Fruit fly (Drosophila melanogaster) whole organism, embryonic: ENCODE measurements around the gene CG5793.

Experiments used
- Atf-2 ChIP-seq: fragments of 200-800 bp; sonication (Bioruptor generic); optimal IDR thresholded peaks from 2 replicates; lab custom pipeline; 2016; ENCODE audit warnings: missing biosample characterization, missing genetic modification characterization
- CG10462 ChIP-seq: fragments of 200-800 bp; sonication (Bioruptor generic); optimal IDR thresholded peaks from 2 replicates; lab custom pipeline; 2016; ENCODE audit warnings: missing biosample characterization, missing genetic modification characterization
- CG11504 ChIP-seq: fragments of 200-800 bp; sonication (Bioruptor generic); optimal IDR thresholded peaks from 3 replicates; lab custom pipeline; 2019; ENCODE audit warnings: missing biosample characterization, mild to moderate bottlenecking, missing genetic modification characterization, moderate library complexity
- CG11695 ChIP-seq: fragments of 200-800 bp; sonication (Bioruptor generic); IDR thresholded peaks from 3 replicates; pipeline ENCODE4 v1.3.6; 2022; ENCODE audit warnings: missing biosample characterization, missing genetic modification characterization
- CG12942 ChIP-seq: fragments of 200-800 bp; sonication (Bioruptor generic); optimal IDR thresholded peaks from 3 replicates; lab custom pipeline; 2016; ENCODE audit warnings: missing biosample characterization, missing genetic modification characterization
- CG13894 ChIP-seq: fragments of 200-800 bp; sonication (Bioruptor generic); optimal IDR thresholded peaks from 3 replicates; lab custom pipeline; 2018; ENCODE audit warnings: missing biosample characterization, mild to moderate bottlenecking, missing genetic modification characterization, moderate library complexity
- CG15073 ChIP-seq: fragments of 200-800 bp; sonication (Bioruptor generic); optimal IDR thresholded peaks from 2 replicates; lab custom pipeline; 2016; ENCODE audit warnings: missing biosample characterization, missing genetic modification characterization
- CG15269 ChIP-seq: fragments of 200-800 bp; sonication (Bioruptor generic); optimal IDR thresholded peaks from 2 replicates; lab custom pipeline; 2018; ENCODE audit warnings: missing biosample characterization, mild to moderate bottlenecking, missing genetic modification characterization, moderate library complexity
- CG1647 ChIP-seq: fragments of 200-800 bp; sonication (Bioruptor generic); optimal IDR thresholded peaks from 3 replicates; lab custom pipeline; 2016; ENCODE audit warnings: missing biosample characterization, missing genetic modification characterization
- CG17361 ChIP-seq: fragments of 200-800 bp; sonication (Bioruptor generic); IDR thresholded peaks from 3 replicates; pipeline ENCODE4 v1.3.6; 2022; ENCODE audit warnings: missing biosample characterization, missing genetic modification characterization
- CG17385 ChIP-seq: fragments of 200-800 bp; sonication (Bioruptor generic); optimal IDR thresholded peaks from 3 replicates; lab custom pipeline; 2018; ENCODE audit warnings: missing biosample characterization, mild to moderate bottlenecking, missing genetic modification characterization
- CG17829 ChIP-seq: fragments of 200-800 bp; optimal IDR thresholded peaks from 2 replicates; lab custom pipeline; 2019; ENCODE audit warnings: missing biosample characterization, mild to moderate bottlenecking, missing genetic modification characterization, moderate library complexity
- CG1792 ChIP-seq: fragments of 200-800 bp; sonication (Bioruptor generic); optimal IDR thresholded peaks from 2 replicates; lab custom pipeline; 2016; ENCODE audit warnings: missing biosample characterization, missing genetic modification characterization
- CG31441 ChIP-seq: fragments of 200-800 bp; sonication (Bioruptor generic); IDR thresholded peaks from 2 replicates; pipeline ENCODE4 v1.3.6; 2022; ENCODE audit warnings: missing biosample characterization, missing genetic modification characterization
- CG3163 ChIP-seq: fragments of 200-800 bp; sonication (Bioruptor generic); optimal IDR thresholded peaks from 3 replicates; lab custom pipeline; 2016; ENCODE audit warnings: missing biosample characterization, missing genetic modification characterization
- CG3281 ChIP-seq: fragments of 200-800 bp; sonication (Bioruptor generic); optimal IDR thresholded peaks from 3 replicates; lab custom pipeline; 2017; ENCODE audit warnings: missing biosample characterization, mild to moderate bottlenecking, missing genetic modification characterization
- CG43689 ChIP-seq: fragments of 200-800 bp; sonication (Bioruptor generic); IDR thresholded peaks from 2 replicates; pipeline ENCODE4 v1.3.6; 2022; ENCODE audit warnings: missing biosample characterization, missing genetic modification characterization
- CG4424 ChIP-seq: fragments of 200-800 bp; sonication (Bioruptor generic); optimal IDR thresholded peaks from 3 replicates; lab custom pipeline; 2016; ENCODE audit warnings: missing biosample characterization, missing genetic modification characterization
- CG5953 ChIP-seq: fragments of 200-800 bp; sonication (Bioruptor generic); IDR thresholded peaks from 2 replicates; pipeline ENCODE4 v1.3.6; 2022; ENCODE audit warnings: missing biosample characterization, missing genetic modification characterization
- CG6683 ChIP-seq: fragments of 200-800 bp; sonication (Bioruptor generic); optimal IDR thresholded peaks from 2 replicates; lab custom pipeline; 2017; ENCODE audit warnings: missing biosample characterization, mild to moderate bottlenecking, missing genetic modification characterization, missing genetic modification reagents
- CTCF ChIP-seq: fragments of 200-800 bp; sonication (Bioruptor generic); optimal IDR thresholded peaks from 2 replicates; lab custom pipeline; 2017; ENCODE audit warnings: missing biosample characterization, mild to moderate bottlenecking, missing genetic modification characterization, moderate library complexity
- CrebB ChIP-seq: fragments of 200-800 bp; sonication (Bioruptor generic); optimal IDR thresholded peaks from 3 replicates; lab custom pipeline; 2018; ENCODE audit warnings: missing biosample characterization, mild to moderate bottlenecking, missing genetic modification characterization
- D19A ChIP-seq: fragments of 200-800 bp; optimal IDR thresholded peaks from 3 replicates; lab custom pipeline; 2019; ENCODE audit warnings: missing biosample characterization, mild to moderate bottlenecking, missing genetic modification characterization, moderate library complexity
- D19B ChIP-seq: fragments of 200-800 bp; sonication (Bioruptor generic); optimal IDR thresholded peaks from 2 replicates; lab custom pipeline; 2017; ENCODE audit warnings: missing biosample characterization, mild to moderate bottlenecking, missing genetic modification characterization
- Elba2 ChIP-seq: fragments of 200-800 bp; sonication (Bioruptor generic); optimal IDR thresholded peaks from 3 replicates; lab custom pipeline; 2016; ENCODE audit warnings: missing biosample characterization, missing genetic modification characterization
- Gug ChIP-seq: fragments of 200-800 bp; sonication (Bioruptor generic); IDR thresholded peaks from 4 replicates; pipeline ENCODE4 v1.3.6; 2022; ENCODE audit warnings: missing biosample characterization, missing genetic modification characterization
- Hmr ChIP-seq: fragments of 200-800 bp; sonication (Bioruptor generic); optimal IDR thresholded peaks from 3 replicates; lab custom pipeline; 2017; ENCODE audit warnings: mild to moderate bottlenecking, missing biosample characterization, missing genetic modification reagents, missing genetic modification characterization
- Hr51 ChIP-seq, 2 experiments: fragments of 200-800 bp; sonication (Bioruptor generic); optimal IDR thresholded peaks; 2 replicates in 1 of 2; 3 replicates in 1 of 2; lab custom pipeline; 2016 to 2018; ENCODE audit warnings: missing biosample characterization in 2 of 2, missing genetic modification characterization in 2 of 2, mild to moderate bottlenecking in 1 of 2, moderate library complexity in 1 of 2
- Lhr ChIP-seq: fragments of 200-800 bp; sonication (Bioruptor generic); optimal IDR thresholded peaks from 3 replicates; lab custom pipeline; 2017; ENCODE audit warnings: mild to moderate bottlenecking, missing biosample characterization, missing genetic modification reagents, missing genetic modification characterization
- MBD-R2 ChIP-seq: fragments of 200-800 bp; sonication (Bioruptor generic); IDR thresholded peaks from 2 replicates; pipeline ENCODE4 v1.3.6; 2022; ENCODE audit warnings: missing biosample characterization, missing genetic modification characterization
- Myb ChIP-seq: fragments of 200-800 bp; sonication (Bioruptor generic); optimal IDR thresholded peaks from 2 replicates; lab custom pipeline; 2016; ENCODE audit warnings: missing biosample characterization, missing genetic modification characterization
- Xbp1 ChIP-seq: fragments of 200-800 bp; sonication (Bioruptor generic); optimal IDR thresholded peaks from 3 replicates; lab custom pipeline; 2016; ENCODE audit warnings: missing biosample characterization, mild to moderate bottlenecking, missing genetic modification characterization
- YL-1 ChIP-seq: fragments of 200-800 bp; sonication (Bioruptor generic); optimal IDR thresholded peaks from 3 replicates; lab custom pipeline; 2017; ENCODE audit warnings: missing biosample characterization, mild to moderate bottlenecking, missing genetic modification characterization
- bbx ChIP-seq: fragments of 200-800 bp; sonication (Bioruptor generic); IDR thresholded peaks from 2 replicates; pipeline ENCODE4 v1.3.6; 2022; ENCODE audit warnings: missing biosample characterization, missing genetic modification characterization; ENCODE audit not compliant: partially characterized antibody
- cas ChIP-seq: fragments of 200-800 bp; sonication (Bioruptor generic); IDR thresholded peaks from 2 replicates; pipeline ENCODE4 v1.3.6; 2022; ENCODE audit warnings: missing biosample characterization, missing genetic modification characterization
- chif ChIP-seq, 2 experiments: fragments of 200-800 bp; sonication (Bioruptor generic); optimal IDR thresholded peaks; 3 replicates each; lab custom pipeline; 2016; ENCODE audit warnings: missing biosample characterization in 2 of 2, missing genetic modification characterization in 2 of 2
- dysf ChIP-seq: fragments of 200-800 bp; sonication (Bioruptor generic); IDR thresholded peaks from 3 replicates; pipeline ENCODE4 v1.3.6; 2022; ENCODE audit warnings: missing biosample characterization, missing genetic modification characterization
- ems ChIP-seq: fragments of 200-800 bp; sonication (Bioruptor generic); optimal IDR thresholded peaks from 3 replicates; lab custom pipeline; 2016; ENCODE audit warnings: missing biosample characterization, missing genetic modification characterization
- gem ChIP-seq: fragments of 200-800 bp; sonication (Bioruptor generic); optimal IDR thresholded peaks from 2 replicates; lab custom pipeline; 2019; ENCODE audit warnings: missing biosample characterization, mild to moderate bottlenecking, missing genetic modification characterization, moderate library complexity
- gro ChIP-seq: fragments of 200-800 bp; sonication (Bioruptor generic); optimal IDR thresholded peaks from 2 replicates; lab custom pipeline; 2016; ENCODE audit warnings: missing biosample characterization, missing genetic modification characterization
- nerfin-1 ChIP-seq: fragments of 200-800 bp; sonication (Bioruptor generic); optimal IDR thresholded peaks from 3 replicates; lab custom pipeline; 2019; ENCODE audit warnings: missing biosample characterization, mild to moderate bottlenecking, missing genetic modification characterization, moderate library complexity
- nerfin-2 ChIP-seq: fragments of 200-800 bp; sonication (Bioruptor generic); IDR thresholded peaks from 2 replicates; pipeline ENCODE4 v1.3.6; 2022; ENCODE audit warnings: missing biosample characterization, missing genetic modification characterization; ENCODE audit not compliant: partially characterized antibody
- pros ChIP-seq: fragments of 200-800 bp; sonication (Bioruptor generic); optimal IDR thresholded peaks from 3 replicates; lab custom pipeline; 2019; ENCODE audit warnings: missing biosample characterization, mild to moderate bottlenecking, missing genetic modification characterization, moderate library complexity
- row ChIP-seq: fragments of 200-800 bp; sonication (Bioruptor generic); IDR thresholded peaks from 3 replicates; pipeline ENCODE4 v1.3.6; 2022; ENCODE audit warnings: missing biosample characterization, missing genetic modification characterization
- scrt ChIP-seq: fragments of 200-800 bp; sonication (Bioruptor generic); optimal IDR thresholded peaks from 2 replicates; lab custom pipeline; 2018; ENCODE audit warnings: missing biosample characterization, mild to moderate bottlenecking, missing genetic modification characterization, moderate library complexity
- sens-2 ChIP-seq: fragments of 200-800 bp; sonication (Bioruptor generic); IDR thresholded peaks from 2 replicates; pipeline ENCODE4 v1.3.6; 2022; ENCODE audit warnings: missing biosample characterization, missing genetic modification characterization
- sqz ChIP-seq: fragments of 200-800 bp; sonication (Bioruptor generic); optimal IDR thresholded peaks from 3 replicates; lab custom pipeline; 2018; ENCODE audit warnings: missing biosample characterization, mild to moderate bottlenecking, missing genetic modification characterization
- ttk ChIP-seq: fragments of 200-800 bp; sonication (Bioruptor generic); IDR thresholded peaks from 2 replicates; pipeline ENCODE4 v2.1.2; 2022; ENCODE audit warnings: missing biosample characterization, missing genetic modification characterization
- twi ChIP-seq: fragments of 200-800 bp; optimal IDR thresholded peaks from 2 replicates; lab custom pipeline; 2019; ENCODE audit warnings: missing biosample characterization, mild to moderate bottlenecking, missing genetic modification characterization, moderate library complexity

The CG5793 gene

DNA sequence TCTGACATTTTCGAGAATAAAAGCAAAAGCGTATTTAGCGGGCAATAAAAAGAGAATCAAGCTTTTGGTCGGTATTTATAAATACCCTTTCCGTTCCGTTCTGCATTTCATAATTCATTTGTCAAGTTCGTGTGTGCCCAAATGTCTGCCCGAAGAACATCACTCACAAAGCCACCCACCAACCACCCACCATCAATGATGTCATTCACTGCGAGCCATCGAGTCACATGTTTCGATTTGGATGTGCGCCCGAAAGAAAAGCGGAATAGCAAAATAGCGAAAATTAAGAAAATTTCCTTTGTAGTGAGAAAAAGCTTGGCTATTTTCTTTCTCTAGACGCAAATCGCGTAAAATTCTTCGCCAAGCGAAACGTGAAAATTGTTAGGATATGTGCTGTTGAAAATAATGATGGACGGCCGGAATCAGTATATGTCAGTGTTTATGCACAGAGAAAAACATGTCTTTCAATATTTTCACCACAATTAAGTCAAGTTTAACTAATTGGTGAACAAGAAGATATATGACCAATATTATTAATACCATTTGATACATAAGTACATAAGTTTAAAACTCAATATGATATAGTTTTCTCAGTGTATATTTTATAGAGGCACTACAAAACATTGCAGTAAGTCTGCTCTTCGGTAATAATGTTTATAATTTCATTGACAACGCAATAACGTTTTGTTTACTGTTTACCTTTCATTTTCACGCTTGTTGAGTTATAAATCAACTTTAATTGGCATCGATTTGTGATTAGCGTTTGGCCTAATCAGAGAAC is 23.9 kb downstream of the CG5793 start (continued):
- TF ChIP-seq YL-1 (GFP tag; lab: Kevin White, UChicago) (no peak), dysf (peak; percentile 60), CG10462 (GFP tag; lab: Kevin White, UChicago) (no peak), scrt (GFP tag; lab: Kevin White, UChicago) (peak; percentile 22), ttk (GFP tag; lab: Robert Waterston, UW) (0 out of 2 replicates have a peak, but pooled peaks have one; percentile 28), twi (no peak), Hmr (GFP tag; lab: Kevin White, UChicago) (peak; percentile 69), Lhr (GFP tag; lab: Kevin White, UChicago) (no peak), CG4424 (GFP tag; lab: Kevin White, UChicago) (peak; percentile 48), bbx (GFP tag; lab: Robert Waterston, UW) (no peak), ems (GFP tag; lab: Kevin White, UChicago) (peak; percentile 4), CG3281 (GFP tag; lab: Kevin White, UChicago) (peak; percentile 73), D19A (tag; lab: Kevin White, UChicago) (peak; percentile 6), chif (GFP tag; optimal IDR thresholded peaks at IDR 0.05; lab: Kevin White, UChicago) (peak; percentile 18 to 34), CG15073 (GFP tag; lab: Kevin White, UChicago) (no peak), gem (tag; lab: Kevin White, UChicago) (peak; percentile 72), CG3163 (GFP tag; lab: Kevin White, UChicago) (no peak), cas (0 out of 2 replicates have a peak, but pooled peaks have one; percentile 39), CG1647 (GFP tag; lab: Kevin White, UChicago) (no peak), Elba2 (GFP tag; lab: Kevin White, UChicago) (no peak), Atf-2 (GFP tag; lab: Kevin White, UChicago) (no peak), CG31441 (GFP tag; lab: Robert Waterston, UW) (peak; percentile 56), CG15269 (peak; percentile 77), gro (peak; percentile 59), CG1792 (GFP tag; lab: Kevin White, UChicago) (no peak), Xbp1 (GFP tag; lab: Kevin White, UChicago) (peak; percentile 63), CG17385 (GFP tag; lab: Kevin White, UChicago) (peak; percentile 60), pros (no peak), row (GFP tag; lab: Robert Waterston, UW) (peak; percentile 76), CG43689 (peak; percentile 42; the same call in 1 of the 2 replicates), MBD-R2 (peak; percentile 39; the same call in 1 of the 2 replicates), nerfin-1 (tag; lab: Kevin White, UChicago) (peak; percentile 4), CTCF (no peak), CG17361 (peak; percentile 58; the same call in 2 of the 3 replicates), D19B (peak; percentile 37), CG11695 (GFP tag; lab: Robert Waterston, UW) (peak; percentile 67), CG11504 (tag; lab: Kevin White, UChicago) (peak; percentile 65), CrebB (tag; lab: Kevin White, UChicago) (peak; percentile 4), CG17829 (tag; lab: Kevin White, UChicago) (peak; percentile 46), CG13894 (no peak), nerfin-2 (no peak), Myb (peak; percentile 2), Gug (GFP tag; lab: Robert Waterston, UW) (peak; percentile 7; the same call in 1 of the 4 replicates), sens-2 (no peak), CG12942 (GFP tag; lab: Kevin White, UChicago) (peak; percentile 33), sqz (GFP tag; lab: Kevin White, UChicago) (no peak), Hr51 (GFP tag; optimal IDR thresholded peaks at IDR 0.05; lab: Kevin White, UChicago) (peak in 1 of 2 experiments; percentile 80), CG5953 (GFP tag; lab: Robert Waterston, UW) (no peak), CG6683 (peak; percentile 23)
